Worm (Caenorhabditis elegans) whole organism, young adult: Measurements from ENCODE around the gene trpa-1.
"Not testable (repeated sequence)": the region's sequence is repeated elsewhere in the genome, so short reads cannot be mapped to it uniquely, and the experiment has no call there.

Source experiments
- D2030.7 ChIP-seq: fragments of 200-800 bp; sonication (Bioruptor generic); IDR thresholded peaks from 2 replicates; pipeline ENCODE4 v1.3.6; 2022; ENCODE audit warnings: missing genetic modification reagents, missing genetic modification characterization, missing compliant biosample characterization
- F33H1.4 ChIP-seq: fragments of 200-800 bp; sonication (Bioruptor generic); IDR thresholded peaks from 2 replicates; pipeline ENCODE4 v1.3.6; 2022; ENCODE audit warnings: missing genetic modification reagents, missing genetic modification characterization, missing compliant biosample characterization
- F37B4.10 ChIP-seq: fragments of 200-800 bp; sonication (Bioruptor generic); IDR thresholded peaks from 2 replicates; pipeline ENCODE4 v1.3.6; 2022; ENCODE audit warnings: missing genetic modification characterization, missing compliant biosample characterization
- F52B5.7 ChIP-seq: sonication (generic microtip); optimal IDR thresholded peaks from 2 replicates; lab custom pipeline; 2016; ENCODE audit warnings: mild to moderate bottlenecking, missing genetic modification characterization, missing compliant biosample characterization
- efl-1 ChIP-seq: fragments of 150-350 bp; optimal IDR thresholded peaks from 2 replicates; lab custom pipeline; 2014; ENCODE audit warnings: missing biosample characterization, missing genetic modification reagents, missing genetic modification characterization
- ets-4 ChIP-seq: fragments of 200-800 bp; sonication (Bioruptor generic); optimal IDR thresholded peaks from 2 replicates; lab custom pipeline; 2018; ENCODE audit warnings: mild to moderate bottlenecking, missing genetic modification characterization, missing compliant biosample characterization
- gei-17 ChIP-seq: fragments of 200-800 bp; sonication (Bioruptor generic); optimal IDR thresholded peaks from 2 replicates; lab custom pipeline; 2018; ENCODE audit warnings: mild to moderate bottlenecking, missing genetic modification characterization, missing compliant biosample characterization
- hlh-26 ChIP-seq: fragments of 200-800 bp; sonication (Bioruptor generic); conservative IDR thresholded peaks from 2 replicates; pipeline ENCODE4 v1.3.6; 2022; ENCODE audit warnings: missing genetic modification reagents, missing genetic modification characterization, missing compliant biosample characterization
- lir-1 ChIP-seq: fragments of 200-800 bp; sonication (Bioruptor generic); conservative IDR thresholded peaks from 2 replicates; pipeline ENCODE4 v1.3.6; 2022; ENCODE audit warnings: missing genetic modification reagents, missing genetic modification characterization, missing compliant biosample characterization
- lsy-27 ChIP-seq: sonication (generic microtip); optimal IDR thresholded peaks from 2 replicates; lab custom pipeline; 2017; ENCODE audit warnings: missing genetic modification characterization, mild to moderate bottlenecking, missing compliant biosample characterization, antibody characterized with exemption, missing genotype, borderline replicate concordance; ENCODE audit not compliant: insufficient read depth
- nhr-27 ChIP-seq: fragments of 200-800 bp; sonication (Bioruptor generic); optimal IDR thresholded peaks from 2 replicates; lab custom pipeline; 2018; ENCODE audit warnings: mild to moderate bottlenecking, missing genetic modification characterization, moderate library complexity, missing compliant biosample characterization
- snpc-1.3 ChIP-seq: sonication (generic microtip); optimal IDR thresholded peaks from 2 replicates; lab custom pipeline; 2017; ENCODE audit warnings: missing genetic modification characterization, mild to moderate bottlenecking, missing compliant biosample characterization, antibody characterized with exemption, moderate library complexity, missing genotype, missing genetic modification reagents; ENCODE audit not compliant: insufficient read depth
- unc-62 ChIP-seq: fragments of 150-350 bp; optimal IDR thresholded peaks from 2 replicates; lab custom pipeline; 2014; ENCODE audit warnings: missing biosample characterization, missing genetic modification reagents, missing genetic modification characterization
- ztf-3 ChIP-seq: fragments of 200-800 bp; sonication (Bioruptor generic); optimal IDR thresholded peaks from 2 replicates; lab custom pipeline; 2018; ENCODE audit warnings: mild to moderate bottlenecking, missing genetic modification characterization, missing compliant biosample characterization

DNA sequence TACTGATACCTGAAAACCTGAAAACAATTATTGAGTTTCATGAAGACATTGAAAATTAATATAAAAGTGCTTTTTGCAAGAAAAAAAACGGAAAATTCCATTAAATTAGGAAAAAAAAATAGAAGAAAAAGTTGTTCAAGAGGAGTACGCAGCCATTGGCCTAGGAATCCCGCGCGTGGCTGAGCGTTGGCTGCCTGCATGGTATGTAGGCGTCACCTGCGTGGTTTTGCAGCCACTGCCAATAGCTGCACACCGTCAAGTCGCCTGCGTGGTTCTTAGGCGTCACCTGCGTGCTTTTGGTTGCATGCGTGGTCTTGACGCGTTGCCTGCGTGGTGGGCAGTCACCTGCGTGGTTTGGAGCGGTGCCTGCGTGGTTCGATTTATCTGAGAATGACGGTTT, 36.3 kb upstream of the trpa-1 start, which contains the start of gene M117.6:
- not testable (repeated sequence) for TF ChIP-seq F37B4.10 (GFP tag; lab: Robert Waterston, UW); lir-1 (GFP tag; lab: Robert Waterston, UW); lsy-27 (tag; lab: Kevin White, UChicago); gei-17 (GFP tag; lab: Kevin White, UChicago); hlh-26 (GFP tag; lab: Robert Waterston, UW); F52B5.7 (tag; lab: Kevin White, UChicago); efl-1; nhr-27 (tag; lab: Kevin White, UChicago); snpc-1.3 (tag; lab: Kevin White, UChicago); ztf-3 (GFP tag; lab: Kevin White, UChicago); unc-62; ets-4 (GFP tag; lab: Kevin White, UChicago); D2030.7; F33H1.4 (GFP tag; lab: Robert Waterston, UW)
